Fruit fly (Drosophila melanogaster) whole organism, embryonic: ENCODE measurements around the gene puf.

ENCODE experiments used
- CG10274 ChIP-seq: fragments of 200-800 bp; sonication (Bioruptor generic); optimal IDR thresholded peaks from 3 replicates; lab custom pipeline; 2017; ENCODE audit warnings: missing biosample characterization, mild to moderate bottlenecking, missing genetic modification characterization
- CG11398 ChIP-seq: fragments of 200-800 bp; sonication (Bioruptor generic); optimal IDR thresholded peaks from 2 replicates; lab custom pipeline; 2016; ENCODE audit warnings: missing biosample characterization, missing genetic modification characterization
- CG11696 ChIP-seq: fragments of 200-800 bp; sonication (Bioruptor generic); IDR thresholded peaks from 2 replicates; pipeline ENCODE4 v1.3.6; 2022; ENCODE audit warnings: missing biosample characterization, missing genetic modification characterization
- CG13287 ChIP-seq: fragments of 200-800 bp; sonication (Bioruptor generic); IDR thresholded peaks from 2 replicates; pipeline ENCODE4 v1.3.6; 2022; ENCODE audit warnings: missing biosample characterization, missing genetic modification characterization; ENCODE audit not compliant: partially characterized antibody
- CG13296 ChIP-seq: fragments of 200-800 bp; sonication (Bioruptor generic); optimal IDR thresholded peaks from 3 replicates; lab custom pipeline; 2018; ENCODE audit warnings: missing biosample characterization, mild to moderate bottlenecking, missing genetic modification characterization
- CG13624 ChIP-seq: fragments of 200-800 bp; sonication (Bioruptor generic); optimal IDR thresholded peaks from 2 replicates; lab custom pipeline; 2016; ENCODE audit warnings: missing biosample characterization, missing genetic modification characterization
- CG15073 ChIP-seq: fragments of 200-800 bp; sonication (Bioruptor generic); optimal IDR thresholded peaks from 2 replicates; lab custom pipeline; 2016; ENCODE audit warnings: missing biosample characterization, missing genetic modification characterization
- CG15269 ChIP-seq: fragments of 200-800 bp; sonication (Bioruptor generic); optimal IDR thresholded peaks from 2 replicates; lab custom pipeline; 2018; ENCODE audit warnings: missing biosample characterization, mild to moderate bottlenecking, missing genetic modification characterization, moderate library complexity
- CG18599 ChIP-seq: fragments of 200-800 bp; sonication (Bioruptor generic); optimal IDR thresholded peaks from 3 replicates; lab custom pipeline; 2017; ENCODE audit warnings: missing biosample characterization, missing genetic modification characterization, mild to moderate bottlenecking, moderate library complexity, missing genetic modification reagents
- CG18764 ChIP-seq: fragments of 200-800 bp; sonication (Bioruptor generic); optimal IDR thresholded peaks from 3 replicates; lab custom pipeline; 2016; ENCODE audit warnings: missing biosample characterization, missing genetic modification characterization
- CG2712 ChIP-seq: fragments of 200-800 bp; optimal IDR thresholded peaks from 3 replicates; lab custom pipeline; 2019; ENCODE audit warnings: missing biosample characterization, mild to moderate bottlenecking, missing genetic modification characterization, moderate library complexity
- CG30431 ChIP-seq: fragments of 200-800 bp; sonication (Bioruptor generic); optimal IDR thresholded peaks from 2 replicates; lab custom pipeline; 2017; ENCODE audit warnings: missing biosample characterization, missing genetic modification characterization
- CG3838 ChIP-seq: fragments of 200-800 bp; sonication (Bioruptor generic); optimal IDR thresholded peaks from 3 replicates; lab custom pipeline; 2016; ENCODE audit warnings: missing biosample characterization, missing genetic modification characterization
- CG4617 ChIP-seq: fragments of 200-800 bp; sonication (Bioruptor generic); optimal IDR thresholded peaks from 3 replicates; lab custom pipeline; 2016; ENCODE audit warnings: missing biosample characterization, missing genetic modification characterization, borderline replicate concordance
- CG7357 ChIP-seq: fragments of 200-800 bp; sonication (Bioruptor generic); IDR thresholded peaks from 3 replicates; pipeline ENCODE4 v1.3.6; 2022; ENCODE audit warnings: missing biosample characterization, missing genetic modification characterization
- CG7372 ChIP-seq: fragments of 200-800 bp; sonication (Bioruptor generic); IDR thresholded peaks from 2 replicates; pipeline ENCODE4 v1.3.6; 2022; ENCODE audit warnings: missing biosample characterization, missing genetic modification characterization
- CG7786 ChIP-seq: fragments of 200-800 bp; sonication (Bioruptor generic); optimal IDR thresholded peaks from 2 replicates; lab custom pipeline; 2016; ENCODE audit warnings: missing biosample characterization, missing genetic modification characterization
- Chrac-16 ChIP-seq: fragments of 200-800 bp; sonication (Bioruptor generic); optimal IDR thresholded peaks from 3 replicates; lab custom pipeline; 2016; ENCODE audit warnings: missing biosample characterization, missing genetic modification characterization
- CkIIα-i1 ChIP-seq: fragments of 200-800 bp; sonication (Bioruptor generic); IDR thresholded peaks from 2 replicates; pipeline ENCODE4 v1.3.6; 2022; ENCODE audit warnings: missing biosample characterization, missing genetic modification characterization
- CrebB ChIP-seq: fragments of 200-800 bp; sonication (Bioruptor generic); optimal IDR thresholded peaks from 3 replicates; lab custom pipeline; 2018; ENCODE audit warnings: missing biosample characterization, mild to moderate bottlenecking, missing genetic modification characterization
- D19A ChIP-seq: fragments of 200-800 bp; optimal IDR thresholded peaks from 3 replicates; lab custom pipeline; 2019; ENCODE audit warnings: missing biosample characterization, mild to moderate bottlenecking, missing genetic modification characterization, moderate library complexity
- Dek ChIP-seq: fragments of 200-800 bp; sonication (Bioruptor generic); optimal IDR thresholded peaks from 3 replicates; lab custom pipeline; 2019; ENCODE audit warnings: missing biosample characterization, mild to moderate bottlenecking, missing genetic modification characterization, moderate library complexity
- ERR ChIP-seq: fragments of 200-800 bp; sonication (Bioruptor generic); optimal IDR thresholded peaks from 2 replicates; lab custom pipeline; 2016; ENCODE audit warnings: missing biosample characterization, missing genetic modification characterization
- Eip74EF ChIP-seq, 2 experiments: fragments of 200-800 bp in 1 of 2; fragments of >200 bp in 1 of 2; sonication (Bioruptor generic) in 1 of 2; optimal IDR thresholded peaks; 2 replicates each; lab custom pipeline; 2017 to 2019; ENCODE audit warnings: missing biosample characterization in 2 of 2, missing genetic modification characterization in 2 of 2, mild to moderate bottlenecking in 1 of 2, moderate library complexity in 1 of 2
- Fer1 ChIP-seq: fragments of 200-800 bp; sonication (Bioruptor generic); optimal IDR thresholded peaks from 2 replicates; lab custom pipeline; 2017; ENCODE audit warnings: missing biosample characterization, mild to moderate bottlenecking, missing genetic modification characterization
- HmgD ChIP-seq: fragments of 200-800 bp; sonication (Bioruptor generic); optimal IDR thresholded peaks from 3 replicates; lab custom pipeline; 2016; ENCODE audit warnings: missing biosample characterization, missing genetic modification characterization
- Hsf ChIP-seq: fragments of 200-800 bp; sonication (Bioruptor generic); optimal IDR thresholded peaks from 3 replicates; lab custom pipeline; 2016; ENCODE audit warnings: missing biosample characterization, missing genetic modification characterization
- MESR4 ChIP-seq: fragments of 200-800 bp; sonication (Bioruptor generic); optimal IDR thresholded peaks from 2 replicates; lab custom pipeline; 2018; ENCODE audit warnings: missing biosample characterization, mild to moderate bottlenecking, missing genetic modification characterization, moderate library complexity
- Mes4 ChIP-seq: fragments of 200-800 bp; sonication (Bioruptor generic); optimal IDR thresholded peaks from 2 replicates; lab custom pipeline; 2016; ENCODE audit warnings: missing biosample characterization, missing genetic modification characterization
- Nf-YA ChIP-seq: fragments of 200-800 bp; sonication (Bioruptor generic); IDR thresholded peaks from 2 replicates; pipeline ENCODE4 v1.3.6; 2022; ENCODE audit warnings: missing biosample characterization, missing genetic modification characterization
- Oaz ChIP-seq: fragments of 200-800 bp; sonication (Bioruptor generic); IDR thresholded peaks from 2 replicates; pipeline ENCODE4 v1.3.6; 2022; ENCODE audit warnings: missing biosample characterization, missing genetic modification characterization
- Poxn ChIP-seq: fragments of 200-800 bp; sonication (Bioruptor generic); IDR thresholded peaks from 2 replicates; pipeline ENCODE4 v1.3.6; 2022; ENCODE audit warnings: missing biosample characterization, missing genetic modification characterization
- Ptx1 ChIP-seq: fragments of 200-800 bp; sonication (Bioruptor generic); IDR thresholded peaks from 2 replicates; pipeline ENCODE4 v1.3.6; 2022; ENCODE audit warnings: missing biosample characterization, missing genetic modification characterization
- Scr ChIP-seq: fragments of 200-800 bp; sonication (Bioruptor generic); IDR thresholded peaks from 2 replicates; pipeline ENCODE4 v1.3.6; 2022; ENCODE audit warnings: missing biosample characterization, missing genetic modification characterization; ENCODE audit not compliant: partially characterized antibody
- Sry-β ChIP-seq: fragments of 200-800 bp; sonication (Bioruptor generic); optimal IDR thresholded peaks from 2 replicates; lab custom pipeline; 2018; ENCODE audit warnings: missing biosample characterization, mild to moderate bottlenecking, missing genetic modification characterization, moderate library complexity
- TFAM ChIP-seq: fragments of 200-800 bp; sonication (Bioruptor generic); optimal IDR thresholded peaks from 2 replicates; lab custom pipeline; 2017; ENCODE audit warnings: missing biosample characterization, missing genetic modification characterization, inconsistent platforms
- ab ChIP-seq: fragments of 200-800 bp; sonication (Bioruptor generic); optimal IDR thresholded peaks from 2 replicates; lab custom pipeline; 2016; ENCODE audit warnings: missing biosample characterization, missing genetic modification characterization
- cad ChIP-seq: fragments of >200 bp; optimal IDR thresholded peaks from 2 replicates; lab custom pipeline; 2017; ENCODE audit warnings: missing biosample characterization, missing genetic modification characterization
- cato ChIP-seq: fragments of 200-800 bp; sonication (Bioruptor generic); optimal IDR thresholded peaks from 2 replicates; lab custom pipeline; 2016; ENCODE audit warnings: missing biosample characterization, missing genetic modification characterization, borderline replicate concordance
- cg ChIP-seq: fragments of 200-800 bp; sonication (Bioruptor generic); optimal IDR thresholded peaks from 3 replicates; lab custom pipeline; 2019; ENCODE audit warnings: missing biosample characterization, mild to moderate bottlenecking, missing genetic modification characterization, moderate library complexity
- chif ChIP-seq, 2 experiments: fragments of 200-800 bp; sonication (Bioruptor generic); optimal IDR thresholded peaks; 3 replicates each; lab custom pipeline; 2016; ENCODE audit warnings: missing biosample characterization in 2 of 2, missing genetic modification characterization in 2 of 2
- dpn ChIP-seq, 2 experiments: fragments of 200-800 bp; sonication (Bioruptor generic); optimal IDR thresholded peaks; 3 replicates each; lab custom pipeline; 2016; ENCODE audit warnings: missing biosample characterization in 2 of 2, missing genetic modification characterization in 2 of 2
- esg ChIP-seq: fragments of 200-800 bp; sonication (Bioruptor generic); conservative IDR thresholded peaks from 2 replicates; pipeline ENCODE4 v1.3.6; 2022; ENCODE audit warnings: missing biosample characterization, missing genetic modification characterization
- gem ChIP-seq: fragments of 200-800 bp; sonication (Bioruptor generic); optimal IDR thresholded peaks from 2 replicates; lab custom pipeline; 2019; ENCODE audit warnings: missing biosample characterization, mild to moderate bottlenecking, missing genetic modification characterization, moderate library complexity
- inv ChIP-seq: fragments of 200-800 bp; sonication (Bioruptor generic); IDR thresholded peaks from 2 replicates; pipeline ENCODE4 v1.3.6; 2022; ENCODE audit warnings: missing biosample characterization, missing genetic modification characterization; ENCODE audit not compliant: partially characterized antibody
- lmd ChIP-seq: fragments of 200-800 bp; sonication (Bioruptor generic); IDR thresholded peaks from 2 replicates; pipeline ENCODE4 v1.3.6; 2022; ENCODE audit warnings: missing biosample characterization, missing genetic modification characterization
- pzg ChIP-seq: fragments of 200-800 bp; sonication (Bioruptor generic); optimal IDR thresholded peaks from 3 replicates; lab custom pipeline; 2018; ENCODE audit warnings: missing biosample characterization, mild to moderate bottlenecking, missing genetic modification characterization, moderate library complexity
- so ChIP-seq: fragments of 200-800 bp; sonication (Bioruptor generic); IDR thresholded peaks from 3 replicates; pipeline ENCODE4 v1.3.6; 2022; ENCODE audit warnings: missing biosample characterization, missing genetic modification characterization
- ssp ChIP-seq: fragments of 200-800 bp; sonication (Bioruptor generic); IDR thresholded peaks from 2 replicates; pipeline ENCODE4 v1.3.6; 2022; ENCODE audit warnings: missing biosample characterization, missing genetic modification characterization
- tup ChIP-seq: fragments of 200-800 bp; sonication (Bioruptor generic); optimal IDR thresholded peaks from 2 replicates; lab custom pipeline; 2016; ENCODE audit warnings: missing biosample characterization, mild to moderate bottlenecking, missing genetic modification characterization, moderate library complexity
- zen2 ChIP-seq: fragments of 200-800 bp; sonication (Bioruptor generic); IDR thresholded peaks from 3 replicates; pipeline ENCODE4 v1.3.6; 2022; ENCODE audit warnings: missing biosample characterization, missing genetic modification characterization; ENCODE audit not compliant: partially characterized antibody

puf gene

dm6 chr3R:24626003-24626486 lies 23.8 kb downstream of the puf start (continued):
- peak; percentile 68 for TF ChIP-seq CG15269 (tag; lab: Kevin White, UChicago)
- TF ChIP-seq gem (tag; lab: Kevin White, UChicago) = no peak
- TF ChIP-seq CG7372 = no peak
- peak; percentile 28; the same call in 1 of the 2 replicates for TF ChIP-seq lmd (GFP tag; lab: Robert Waterston, UW)
- TF ChIP-seq TFAM (GFP tag; lab: Kevin White, UChicago) = no peak
- no peak for TF ChIP-seq CG15073 (GFP tag; lab: Kevin White, UChicago)
- peak in 1 of 2 experiments; percentile 39 for TF ChIP-seq dpn (GFP tag; optimal IDR thresholded peaks at IDR 0.05; lab: Kevin White, UChicago)
- no peak for TF ChIP-seq Sry-β (GFP tag; lab: Kevin White, UChicago)
- peak; percentile 26 for TF ChIP-seq Fer1
- TF ChIP-seq CG13624 = no peak
- no peak for TF ChIP-seq inv (GFP tag; lab: Robert Waterston, UW)
- TF ChIP-seq zen2 = no peak
- no peak for TF ChIP-seq cad (GFP tag; lab: Kevin White, UChicago)
- no peak for TF ChIP-seq cato
- TF ChIP-seq MESR4 = no peak
- peak in 1 of 2 experiments; percentile 12 for TF ChIP-seq chif (GFP tag; optimal IDR thresholded peaks at IDR 0.05; lab: Kevin White, UChicago)
- no peak for TF ChIP-seq HmgD (GFP tag; lab: Kevin White, UChicago)
- no peak for TF ChIP-seq Nf-YA (GFP tag; lab: Robert Waterston, UW)
- peak; percentile 23; the same call in 1 of the 2 replicates for TF ChIP-seq esg
- TF ChIP-seq CG11696 (GFP tag; lab: Robert Waterston, UW) = no peak
- no peak for TF ChIP-seq CG13287 (GFP tag; lab: Robert Waterston, UW)
- no peak for TF ChIP-seq CG18599
- peak; percentile 88 for TF ChIP-seq CG10274 (GFP tag; lab: Kevin White, UChicago)
- TF ChIP-seq Ptx1 (GFP tag; lab: Robert Waterston, UW) = peak; percentile 70
- TF ChIP-seq CG18764 (GFP tag; lab: Kevin White, UChicago) = no peak
- no peak for TF ChIP-seq CG7357 (GFP tag; lab: Robert Waterston, UW)
- no peak for TF ChIP-seq ssp (GFP tag; lab: Robert Waterston, UW)
- no peak for TF ChIP-seq CG11398 (GFP tag; lab: Kevin White, UChicago)
- TF ChIP-seq so (GFP tag; lab: Robert Waterston, UW) = 0 out of 3 replicates have a peak, but pooled peaks have one; percentile 17
- no peak for TF ChIP-seq Dek
- TF ChIP-seq CG4617 (GFP tag; lab: Kevin White, UChicago) = no peak
- TF ChIP-seq Oaz (GFP tag; lab: Robert Waterston, UW) = peak; percentile 44; the same call in 1 of the 2 replicates
- no peak for TF ChIP-seq pzg (GFP tag; lab: Kevin White, UChicago)
- peak; percentile 21 for TF ChIP-seq CG2712 (tag; lab: Kevin White, UChicago)
- TF ChIP-seq CG13296 (GFP tag; lab: Kevin White, UChicago) = no peak
- TF ChIP-seq cg (GFP tag; lab: Kevin White, UChicago) = peak; percentile 53
- TF ChIP-seq Hsf (GFP tag; lab: Kevin White, UChicago) = peak; percentile 39
- TF ChIP-seq Chrac-16 (GFP tag; lab: Kevin White, UChicago) = no peak
- no peak for TF ChIP-seq CkIIα-i1 (GFP tag; lab: Robert Waterston, UW)
- TF ChIP-seq CrebB (tag; lab: Kevin White, UChicago) = no peak
- TF ChIP-seq tup (GFP tag; lab: Kevin White, UChicago) = no peak
- TF ChIP-seq ab (GFP tag; lab: Kevin White, UChicago) = no peak
- TF ChIP-seq Poxn (GFP tag; lab: Robert Waterston, UW) = no peak
- no peak for TF ChIP-seq CG3838
- peak; percentile 95 for TF ChIP-seq D19A (tag; lab: Kevin White, UChicago)
- no peak for TF ChIP-seq Scr (GFP tag; lab: Robert Waterston, UW)
- TF ChIP-seq Eip74EF (GFP tag; optimal IDR thresholded peaks at IDR 0.05; lab: Kevin White, UChicago) = no peak
- TF ChIP-seq ERR = no peak
- no peak for TF ChIP-seq Mes4 (GFP tag; lab: Kevin White, UChicago)
- peak; percentile 38 for TF ChIP-seq CG7786 (GFP tag; lab: Kevin White, UChicago)
- no peak for TF ChIP-seq CG30431 (GFP tag; lab: Kevin White, UChicago)
